Fruit fly (Drosophila melanogaster) whole organism, larva: ENCODE results near the gene upd3.

Source experiments
- noc ChIP-seq: fragments of 200-800 bp; sonication (Bioruptor generic); optimal IDR thresholded peaks from 3 replicates; lab custom pipeline; 2019; ENCODE audit warnings: missing biosample characterization, mild to moderate bottlenecking, missing genetic modification characterization, moderate library complexity

upd3 gene

DNA sequence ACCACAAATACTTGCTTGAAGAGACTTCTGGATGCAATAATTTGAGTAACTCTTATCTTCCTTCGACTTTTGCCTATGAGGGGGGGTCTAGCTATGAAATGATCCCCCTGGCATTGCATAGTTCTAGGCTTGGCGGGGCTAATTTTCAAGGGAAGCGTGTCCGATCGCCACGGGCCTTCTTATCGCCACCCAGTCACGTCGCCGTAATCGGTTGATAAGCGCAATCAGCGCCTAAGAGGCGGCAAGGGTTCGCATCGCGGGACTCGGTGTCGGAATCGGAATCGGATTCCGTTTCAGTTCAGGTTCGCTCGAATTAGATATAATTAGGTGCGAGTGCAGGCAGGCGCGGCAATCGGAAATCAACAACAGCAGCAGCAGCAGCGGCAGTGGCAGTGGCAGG lies 15.5 kb upstream of the upd3 start:
- no peak for TF ChIP-seq noc (tag; lab: Kevin White, UChicago)

DNA sequence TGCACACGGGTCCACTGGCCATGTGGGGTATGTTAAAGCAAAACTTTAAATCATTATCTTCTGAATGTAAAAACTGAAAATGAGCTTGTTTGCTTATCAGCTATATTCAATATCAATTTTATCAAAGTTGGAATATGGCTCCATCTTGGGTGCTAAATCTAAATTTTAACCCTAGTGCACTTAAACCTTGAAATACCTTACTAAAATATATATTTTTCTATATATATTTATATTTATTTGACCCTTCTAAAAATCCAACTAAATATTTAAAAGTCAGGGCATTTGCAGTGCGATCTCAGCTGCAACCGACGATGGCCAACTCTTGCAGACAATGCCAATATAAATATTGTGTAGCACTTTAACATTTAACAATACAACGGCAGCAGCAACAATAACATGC lies 14.9 kb upstream of the upd3 start:
- TF ChIP-seq noc (tag; lab: Kevin White, UChicago): no peak

DNA sequence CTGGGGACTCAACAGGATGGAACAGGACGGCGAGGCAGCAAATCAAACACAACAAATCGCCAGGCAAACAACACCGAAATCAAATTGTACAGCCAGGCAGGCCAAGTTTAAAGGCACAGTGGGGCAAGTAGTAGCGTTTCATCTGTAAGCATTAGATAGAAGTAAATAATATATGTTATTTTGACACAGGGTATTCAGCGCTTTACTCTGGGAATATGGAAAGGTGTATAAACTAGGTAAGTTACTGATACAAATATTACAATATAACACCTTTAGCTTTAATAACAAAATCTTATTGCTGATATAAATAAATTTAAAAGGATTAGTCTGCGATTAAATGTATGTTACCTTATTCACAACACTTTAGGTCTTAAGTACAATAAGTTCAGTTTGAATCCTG lies 13.7 kb upstream of the upd3 start:
- no peak for TF ChIP-seq noc (tag; lab: Kevin White, UChicago)

DNA sequence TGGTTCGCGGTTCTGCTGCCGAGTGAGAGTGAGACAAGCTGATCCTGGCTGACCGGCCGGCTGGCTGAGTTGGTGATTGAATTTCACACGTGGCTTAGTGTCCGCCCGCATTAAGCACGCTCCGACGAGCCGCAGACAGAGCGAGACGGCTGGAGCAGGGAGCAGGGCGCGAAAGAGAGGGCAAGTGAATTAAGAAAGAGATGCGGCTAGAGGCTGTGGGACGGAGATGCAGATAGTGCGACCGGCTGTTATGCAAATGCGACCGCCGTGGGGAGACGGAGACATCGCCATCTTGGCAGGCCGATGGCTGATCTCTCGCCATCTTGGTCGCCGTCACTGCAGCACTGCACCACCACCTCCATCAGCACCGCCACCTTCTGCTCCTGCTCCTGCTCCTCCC lies 10.2 kb upstream of the upd3 start:
- TF ChIP-seq noc (tag; lab: Kevin White, UChicago): no peak

DNA sequence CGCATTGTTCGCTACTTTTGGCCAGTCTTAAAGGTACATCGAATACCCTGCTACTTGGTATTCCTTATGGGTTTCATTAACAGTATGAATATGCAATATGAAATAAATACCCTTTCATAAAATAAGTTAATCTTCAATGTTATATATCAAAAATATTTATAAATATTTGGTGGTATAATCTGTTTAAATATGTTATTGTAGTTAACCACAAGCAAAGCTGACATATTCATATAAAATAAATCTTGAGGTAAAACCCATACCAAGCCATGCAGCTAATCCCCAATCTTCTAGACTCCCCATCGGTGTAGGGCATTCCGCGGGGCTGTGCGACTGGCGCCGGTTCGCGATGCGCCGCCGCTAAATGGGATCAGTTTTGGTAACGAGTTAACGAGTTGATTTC lies 4.6 kb upstream of the upd3 start:
- TF ChIP-seq noc (tag; lab: Kevin White, UChicago): no peak

DNA sequence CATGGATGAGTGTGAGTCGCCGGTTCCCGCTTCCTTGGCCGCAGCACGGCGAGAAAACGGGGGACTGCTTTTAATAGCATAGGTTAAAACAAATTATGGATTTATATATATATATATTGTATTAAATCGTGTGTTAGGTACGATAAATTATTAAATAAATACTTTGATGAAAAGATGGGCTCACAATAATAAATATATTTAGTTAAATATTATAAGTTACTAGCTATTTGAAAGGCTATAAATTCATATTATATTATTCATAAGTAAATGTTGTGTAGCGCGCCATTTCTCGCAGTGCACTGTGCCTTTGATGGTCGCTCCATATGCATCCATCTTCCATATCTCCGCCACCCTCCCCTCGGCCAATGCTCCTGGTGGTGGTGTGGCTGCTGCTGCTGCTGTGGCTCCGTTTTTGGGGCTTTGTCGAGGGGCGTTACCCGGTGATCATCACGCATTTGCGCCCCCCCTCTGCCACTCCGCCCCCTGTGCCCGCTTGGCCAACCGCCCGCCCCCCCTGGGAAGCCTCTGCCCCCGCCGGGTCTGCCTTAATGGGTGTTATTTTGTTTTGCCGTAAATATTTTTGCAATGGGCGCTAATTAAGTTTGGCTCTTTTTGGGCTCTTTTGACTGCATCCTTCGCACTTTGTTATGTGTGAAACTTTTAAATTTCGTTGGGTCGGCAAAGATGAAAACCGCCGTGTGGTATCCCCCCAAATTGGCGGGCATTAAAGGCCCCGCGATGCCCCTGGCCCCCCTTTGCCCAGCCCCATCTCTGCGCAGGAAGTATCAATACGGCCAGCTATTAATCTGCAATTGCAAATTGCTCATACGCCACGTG lies 3.6 kb upstream of the upd3 start:
- TF ChIP-seq noc (tag; lab: Kevin White, UChicago): no peak

DNA sequence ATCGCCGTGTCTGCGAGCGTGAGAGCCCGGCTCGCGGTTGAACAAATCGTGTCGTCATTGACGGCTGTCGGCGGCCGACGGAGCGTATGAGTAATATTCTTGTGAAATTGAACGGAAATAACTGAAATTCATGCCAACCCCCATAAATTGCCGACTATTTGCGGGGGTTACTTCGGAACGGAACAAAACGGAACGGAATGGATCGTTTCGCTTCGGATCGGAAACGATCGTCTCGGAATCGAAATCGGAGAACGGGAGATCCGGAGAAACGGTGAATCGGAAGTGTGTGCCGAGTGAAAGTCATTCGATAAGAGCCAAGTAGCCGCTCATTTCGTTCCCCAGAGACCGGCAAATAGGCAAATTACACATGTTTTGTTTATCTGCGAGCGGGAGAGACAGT lies 1.1 kb upstream of the upd3 start:
- no peak for TF ChIP-seq noc (tag; lab: Kevin White, UChicago)

DNA sequence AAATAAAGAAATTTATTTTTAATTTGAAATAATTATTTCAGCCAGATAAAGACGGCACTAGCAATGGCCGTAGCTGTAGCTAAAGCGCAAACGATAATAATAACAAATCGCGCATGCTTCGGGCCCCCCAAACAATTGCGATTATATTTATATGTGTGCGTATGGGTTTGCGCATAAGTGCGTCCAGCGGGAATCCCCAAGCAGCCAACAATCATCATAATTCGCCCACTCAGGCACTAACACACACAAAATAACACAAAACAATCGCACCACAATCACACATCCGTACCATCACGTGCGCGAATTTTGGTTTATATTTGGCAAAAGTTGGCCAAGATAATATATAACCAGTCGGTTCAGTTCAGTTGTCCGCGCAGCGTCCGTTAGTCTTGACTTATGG lies 1.7 kb downstream of the upd3 start:
- no peak for TF ChIP-seq noc (tag; lab: Kevin White, UChicago)

DNA sequence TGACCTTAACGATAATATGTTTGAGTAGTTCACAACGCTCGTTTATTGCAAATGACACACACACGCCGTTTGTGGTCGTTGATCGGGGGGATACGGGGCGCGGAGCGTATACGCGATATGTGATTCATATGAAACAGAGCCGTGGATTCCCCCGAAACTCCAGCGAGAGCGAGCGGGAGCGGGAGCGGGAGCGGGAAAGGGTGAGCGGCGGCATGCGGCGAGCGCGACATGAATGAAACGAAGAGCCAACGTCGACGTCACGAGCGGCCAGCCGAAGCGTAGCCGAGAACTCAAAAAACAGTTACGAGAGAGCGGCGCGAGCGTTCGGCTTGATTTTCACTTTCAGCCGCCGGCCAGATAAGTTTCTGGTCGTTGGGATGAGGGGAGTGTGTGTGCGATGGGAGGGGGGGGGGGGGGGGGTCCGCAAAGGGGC lies 5.4 kb downstream of the upd3 start:
- peak; percentile 20 for TF ChIP-seq noc (tag; lab: Kevin White, UChicago)

DNA sequence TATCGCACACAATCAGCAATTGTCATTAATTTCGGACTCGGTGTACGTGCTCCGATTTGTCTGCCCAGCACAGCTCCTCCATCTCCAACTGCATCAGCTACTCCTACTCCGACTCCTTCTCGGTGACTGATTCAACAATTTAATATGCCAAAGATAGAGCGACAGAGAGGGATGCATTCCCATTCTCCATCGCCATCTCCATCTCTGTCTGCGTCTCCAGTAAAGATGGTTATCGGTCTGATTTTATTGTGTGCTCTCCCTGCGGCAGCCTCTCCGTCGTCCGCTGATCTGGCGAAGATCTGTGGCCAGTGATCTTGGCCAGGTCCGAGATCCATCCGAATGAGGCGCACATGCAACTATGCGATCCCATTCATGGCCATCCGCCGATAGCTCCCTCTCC lies 8.2 kb downstream of the upd3 start:
- TF ChIP-seq noc (tag; lab: Kevin White, UChicago): no peak

DNA sequence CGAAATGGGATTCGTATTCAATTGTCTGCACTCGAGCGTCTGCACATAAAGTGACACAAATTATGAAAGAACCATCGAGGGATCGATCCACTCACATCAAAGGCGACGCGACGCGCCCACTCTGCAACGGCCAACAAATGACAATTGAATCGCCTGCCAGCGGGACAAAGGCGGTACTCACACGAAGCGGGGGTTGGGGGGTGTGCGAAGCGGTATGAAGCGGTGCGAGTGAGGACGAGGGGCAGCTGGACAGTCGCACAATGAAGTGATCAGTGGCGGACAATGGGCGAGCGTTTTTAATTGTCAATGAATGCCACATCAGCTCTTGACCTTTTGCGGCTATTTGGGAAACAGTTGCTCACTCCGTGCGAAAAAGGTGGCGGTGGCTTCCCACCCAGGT lies 10.6 kb downstream of the upd3 start:
- no peak for TF ChIP-seq noc (tag; lab: Kevin White, UChicago)

DNA sequence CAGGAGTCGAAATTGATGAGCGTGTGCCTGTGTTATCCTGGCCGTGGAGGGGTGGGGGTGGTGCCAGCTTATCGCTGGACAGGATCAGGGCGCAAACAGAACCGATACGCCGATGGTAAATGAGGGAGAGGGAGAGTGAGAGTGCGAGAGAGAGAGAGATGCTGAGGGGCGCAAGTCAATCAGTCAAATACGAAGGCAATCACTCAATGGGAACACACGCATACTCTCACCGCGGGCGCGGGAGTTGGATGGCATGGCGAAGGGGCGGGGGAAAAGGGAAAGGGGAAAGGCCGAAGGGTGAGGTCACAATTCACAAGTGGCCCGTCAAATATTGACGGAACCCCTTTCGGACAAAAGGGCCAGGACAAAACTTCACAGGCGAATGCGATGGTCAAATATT lies 11.6 kb downstream of the upd3 start:
- no peak for TF ChIP-seq noc (tag; lab: Kevin White, UChicago)

DNA sequence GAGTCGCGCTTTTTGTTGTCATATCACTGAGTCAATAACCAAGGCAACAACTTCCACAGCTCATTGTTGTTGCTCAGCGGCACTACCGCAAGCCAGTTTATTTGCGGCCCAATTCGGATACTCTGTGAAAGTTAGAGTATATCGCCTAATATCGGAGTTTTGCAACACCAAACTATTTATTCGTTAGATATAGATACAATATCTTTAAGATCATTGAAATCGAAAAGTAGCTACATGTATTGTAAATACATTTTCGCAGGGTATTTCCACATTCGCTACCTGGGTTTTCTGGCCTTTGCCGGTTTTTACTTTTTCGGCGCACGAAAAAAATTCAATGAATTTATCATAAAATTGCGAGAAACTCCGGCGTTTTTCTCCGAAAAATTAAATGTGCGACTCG lies 17.0 kb downstream of the upd3 start:
- TF ChIP-seq noc (tag; lab: Kevin White, UChicago): peak; percentile 29

DNA sequence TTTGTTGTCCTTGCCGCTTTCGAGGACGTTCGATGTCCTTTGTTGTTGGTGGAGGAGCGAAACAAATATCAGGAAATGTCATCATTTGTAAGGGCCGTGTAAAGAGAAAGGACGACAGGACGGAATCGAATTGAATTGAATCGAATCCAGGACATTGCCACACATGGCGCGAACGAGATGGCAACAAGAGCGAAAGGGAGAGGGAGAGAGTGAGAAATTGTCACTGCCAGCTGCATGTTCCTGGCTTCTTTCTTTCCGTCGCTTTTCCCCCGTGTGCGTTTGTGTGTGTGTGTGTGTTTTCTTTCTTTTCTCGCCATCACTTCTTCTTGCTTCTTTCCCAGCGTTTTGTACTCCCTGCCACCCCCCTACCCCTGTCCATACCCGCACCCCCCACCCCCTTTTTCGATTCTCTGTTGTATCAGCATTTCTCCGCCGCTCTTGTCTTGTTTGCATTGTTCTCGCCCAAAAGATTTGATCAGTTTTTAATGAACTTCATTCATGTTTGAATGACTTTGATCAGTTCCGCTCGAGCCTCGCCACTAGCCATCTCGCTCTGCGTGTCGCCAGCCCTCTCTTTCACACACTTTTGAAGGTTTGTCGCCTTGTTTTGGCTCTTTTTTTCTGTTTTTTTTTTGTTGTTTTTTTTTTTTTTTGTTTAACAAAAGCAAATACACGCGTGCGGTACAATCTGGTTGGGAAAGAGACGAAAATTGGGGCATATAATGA lies 21.0 kb downstream of the upd3 start:
- TF ChIP-seq noc (tag; lab: Kevin White, UChicago): no peak

DNA sequence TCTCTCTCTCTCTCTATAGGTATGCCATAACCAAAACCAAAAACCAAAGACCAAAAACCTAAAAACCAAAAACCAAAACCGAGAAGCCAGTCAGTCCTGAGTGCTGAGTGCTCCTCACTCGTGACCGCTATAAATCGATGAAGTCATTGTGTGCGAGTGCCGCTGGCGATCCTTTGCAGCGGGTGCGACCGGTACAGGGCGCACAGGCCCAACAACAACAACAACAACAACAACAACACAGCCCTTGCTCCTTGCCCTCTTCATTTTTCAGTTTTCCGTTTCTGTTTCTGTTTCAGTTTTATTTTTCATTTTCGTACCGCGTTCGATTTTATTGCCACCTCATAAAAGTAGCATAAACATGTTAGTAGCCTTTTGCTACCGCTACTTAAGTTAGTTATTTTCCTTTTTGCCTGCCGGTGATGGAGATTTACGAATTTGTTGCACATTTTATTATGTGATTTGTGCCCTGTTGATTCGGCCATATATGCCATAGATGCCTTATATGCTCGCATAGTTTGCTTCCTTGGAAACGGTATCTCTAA lies 23.8 kb downstream of the upd3 start:
- no peak for TF ChIP-seq noc (tag; lab: Kevin White, UChicago)

DNA sequence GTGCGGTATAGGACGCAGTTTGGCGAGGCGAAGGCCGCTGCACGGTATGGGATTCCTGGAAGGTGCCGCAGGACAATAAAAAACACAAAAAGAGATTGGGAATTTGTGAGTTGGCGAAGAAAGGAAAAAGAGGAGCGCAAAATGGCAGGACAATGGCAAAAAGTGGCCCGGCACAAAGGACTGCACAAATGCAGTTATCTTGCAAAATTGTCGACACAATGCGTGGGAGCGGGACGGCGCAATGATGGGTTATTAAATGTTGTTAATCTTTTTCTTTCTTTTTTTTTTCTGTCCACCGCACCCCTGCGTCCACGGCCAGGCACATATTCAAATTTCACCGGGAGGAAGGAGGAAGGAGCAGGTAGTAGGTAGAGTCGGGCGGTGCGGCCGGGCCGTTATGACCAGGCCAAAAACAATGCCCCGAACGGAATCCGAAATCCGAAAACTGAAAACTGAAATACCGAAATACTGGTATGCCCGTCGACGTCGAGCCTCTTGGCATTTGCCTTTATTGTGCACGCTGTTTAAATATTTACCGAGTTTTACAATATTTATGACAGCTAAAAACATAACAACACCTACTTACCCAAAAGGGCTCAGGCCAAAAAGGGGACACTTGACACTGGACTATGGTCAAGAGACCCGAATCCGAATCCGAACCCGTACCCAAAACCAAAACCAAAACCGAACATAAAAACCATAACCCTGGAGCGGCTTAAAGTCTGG lies 26.7 kb downstream of the upd3 start:
- no peak for TF ChIP-seq noc (tag; lab: Kevin White, UChicago)
